Fruit fly (Drosophila melanogaster): ENCODE results near the gene CG16953.

Gene CG16953

dm6 chr3R:20543220-20543619 is 42.4 kb downstream of the CG16953 start:
- no peak for TF ChIP-seq CG8478 (optimal IDR thresholded peaks at IDR 0.05)
- no peak for TF ChIP-seq psq (optimal IDR thresholded peaks at IDR 0.05)
- no peak for TF ChIP-seq EcR (GFP tag; optimal IDR thresholded peaks at IDR 0.05)
- TF ChIP-seq usp (GFP tag; optimal IDR thresholded peaks at IDR 0.05), result no peak
- TF ChIP-seq Dll (optimal IDR thresholded peaks at IDR 0.05), result no peak

dm6 chr3R:20542283-20543144 is 43.1 kb downstream of the CG16953 start:
- TF ChIP-seq pan (optimal IDR thresholded peaks at IDR 0.05) (no peak), usp (GFP tag; optimal IDR thresholded peaks at IDR 0.05) (no peak), EcR (GFP tag; optimal IDR thresholded peaks at IDR 0.05) (no peak), psq (optimal IDR thresholded peaks at IDR 0.05) (no peak), CG8478 (optimal IDR thresholded peaks at IDR 0.05) (no peak), Dll (optimal IDR thresholded peaks at IDR 0.05) (no peak)

- TF ChIP-seq pan (optimal IDR thresholded peaks at IDR 0.05) (no peak), Dll (optimal IDR thresholded peaks at IDR 0.05) (no peak), CG8478 (optimal IDR thresholded peaks at IDR 0.05) (no peak), EcR (GFP tag; optimal IDR thresholded peaks at IDR 0.05) (no peak)
Measured at dm6 chr3R:20534575-20534974, 51.1 kb downstream of the CG16953 start, which contains the start of the genes MtnE and MtnD. TSS of gene MtnE (minus strand) at chr3R:20534704. TSS of gene MtnD (plus strand) at chr3R:20534962.
